Fruit fly (Drosophila melanogaster): Measurements from ENCODE around the gene simj.

The simj gene

dm6 chr3L:10697413-10698118 is 33.0 kb downstream of the simj start:
- no peak for TF ChIP-seq Sin3A (optimal IDR thresholded peaks at IDR 0.05)
- TF ChIP-seq insv (optimal IDR thresholded peaks at IDR 0.05): no peak
- TF ChIP-seq psq (optimal IDR thresholded peaks at IDR 0.05): no peak
- no peak for TF ChIP-seq Myc (optimal IDR thresholded peaks at IDR 0.05)

dm6 chr3L:10698182-10698581 is 33.6 kb downstream of the simj start:
- TF ChIP-seq psq (optimal IDR thresholded peaks at IDR 0.05) (no peak), Myc (optimal IDR thresholded peaks at IDR 0.05) (no peak), h (optimal IDR thresholded peaks at IDR 0.05) (no peak), insv (optimal IDR thresholded peaks at IDR 0.05) (no peak), Sin3A (optimal IDR thresholded peaks at IDR 0.05) (no peak), ttk (optimal IDR thresholded peaks at IDR 0.05) (no peak)

- TF ChIP-seq h (optimal IDR thresholded peaks at IDR 0.05): no peak
- no peak for TF ChIP-seq insv (optimal IDR thresholded peaks at IDR 0.05)
- TF ChIP-seq Myc (optimal IDR thresholded peaks at IDR 0.05): no peak
- no peak for TF ChIP-seq psq (optimal IDR thresholded peaks at IDR 0.05)
- no peak for TF ChIP-seq Sin3A (optimal IDR thresholded peaks at IDR 0.05)
- TF ChIP-seq ttk (optimal IDR thresholded peaks at IDR 0.05): no peak
Measured at dm6 chr3L:10702216-10702615, 37.7 kb downstream of the simj start.

- TF ChIP-seq insv (optimal IDR thresholded peaks at IDR 0.05): no peak
- TF ChIP-seq h (optimal IDR thresholded peaks at IDR 0.05): no peak
Measured at dm6 chr3L:10704482-10704993, 40.0 kb downstream of the simj start.

dm6 chr3L:10709132-10709531 is 44.6 kb downstream of the simj start:
- no peak for TF ChIP-seq Myc (optimal IDR thresholded peaks at IDR 0.05)
- no peak for TF ChIP-seq insv (optimal IDR thresholded peaks at IDR 0.05)
- TF ChIP-seq ttk (optimal IDR thresholded peaks at IDR 0.05): no peak
- TF ChIP-seq h (optimal IDR thresholded peaks at IDR 0.05): no peak
- TF ChIP-seq psq (optimal IDR thresholded peaks at IDR 0.05): no peak
- TF ChIP-seq Sin3A (optimal IDR thresholded peaks at IDR 0.05): no peak

- TF ChIP-seq ttk (optimal IDR thresholded peaks at IDR 0.05): no peak
- TF ChIP-seq psq (optimal IDR thresholded peaks at IDR 0.05): no peak
Measured at dm6 chr3L:10711352-10711751, 46.8 kb downstream of the simj start.

dm6 chr3L:10712005-10712404 is 47.5 kb downstream of the simj start:
- TF ChIP-seq Myc (optimal IDR thresholded peaks at IDR 0.05) (no peak), insv (optimal IDR thresholded peaks at IDR 0.05) (no peak), h (optimal IDR thresholded peaks at IDR 0.05) (no peak), Sin3A (optimal IDR thresholded peaks at IDR 0.05) (no peak), psq (optimal IDR thresholded peaks at IDR 0.05) (no peak), ttk (optimal IDR thresholded peaks at IDR 0.05) (no peak)

dm6 chr3L:10713458-10714118 is 49.0 kb downstream of the simj start:
- TF ChIP-seq Myc (optimal IDR thresholded peaks at IDR 0.05): no peak

dm6 chr3L:10715748-10716147 is 51.2 kb downstream of the simj start:
- TF ChIP-seq insv (optimal IDR thresholded peaks at IDR 0.05) (no peak), psq (optimal IDR thresholded peaks at IDR 0.05) (no peak), ttk (optimal IDR thresholded peaks at IDR 0.05) (no peak), h (optimal IDR thresholded peaks at IDR 0.05) (no peak), Myc (optimal IDR thresholded peaks at IDR 0.05) (no peak), Sin3A (optimal IDR thresholded peaks at IDR 0.05) (no peak)

- TF ChIP-seq Sin3A (optimal IDR thresholded peaks at IDR 0.05) (no peak), Myc (optimal IDR thresholded peaks at IDR 0.05) (no peak), h (optimal IDR thresholded peaks at IDR 0.05) (no peak), ttk (optimal IDR thresholded peaks at IDR 0.05) (no peak), insv (optimal IDR thresholded peaks at IDR 0.05) (no peak), psq (optimal IDR thresholded peaks at IDR 0.05) (no peak)
Measured at dm6 chr3L:10716342-10716896, 51.9 kb downstream of the simj start.

- TF ChIP-seq insv (optimal IDR thresholded peaks at IDR 0.05) (no peak), Sin3A (optimal IDR thresholded peaks at IDR 0.05) (no peak), psq (optimal IDR thresholded peaks at IDR 0.05) (no peak), h (optimal IDR thresholded peaks at IDR 0.05) (no peak), Myc (optimal IDR thresholded peaks at IDR 0.05) (no peak), ttk (optimal IDR thresholded peaks at IDR 0.05) (no peak)
Measured at dm6 chr3L:10719771-10720170, 55.2 kb downstream of the simj start.

- TF ChIP-seq psq (optimal IDR thresholded peaks at IDR 0.05): no peak
- no peak for TF ChIP-seq insv (optimal IDR thresholded peaks at IDR 0.05)
- TF ChIP-seq ttk (optimal IDR thresholded peaks at IDR 0.05): no peak
- TF ChIP-seq Myc (optimal IDR thresholded peaks at IDR 0.05): no peak
- no peak for TF ChIP-seq Sin3A (optimal IDR thresholded peaks at IDR 0.05)
- no peak for TF ChIP-seq h (optimal IDR thresholded peaks at IDR 0.05)
Measured at dm6 chr3L:10722607-10723006, 58.1 kb downstream of the simj start.

- TF ChIP-seq Myc (optimal IDR thresholded peaks at IDR 0.05): no peak
- no peak for TF ChIP-seq ttk (optimal IDR thresholded peaks at IDR 0.05)
- no peak for TF ChIP-seq Sin3A (optimal IDR thresholded peaks at IDR 0.05)
- TF ChIP-seq h (optimal IDR thresholded peaks at IDR 0.05): no peak
- no peak for TF ChIP-seq insv (optimal IDR thresholded peaks at IDR 0.05)
- no peak for TF ChIP-seq psq (optimal IDR thresholded peaks at IDR 0.05)
Measured at dm6 chr3L:10723596-10723995, 59.1 kb downstream of the simj start.
